Worm (Caenorhabditis elegans) whole organism, L3 larva: ENCODE data around the gene C14E2.1.

Experiments
- ZK546.5 ChIP-seq: sonication (generic microtip); optimal IDR thresholded peaks from 2 replicates; lab custom pipeline; 2017; ENCODE audit warnings: missing biosample characterization, missing genetic modification characterization
- nhr-67 ChIP-seq: fragments of 150-350 bp; optimal IDR thresholded peaks from 2 replicates; lab custom pipeline; 2014; ENCODE audit warnings: missing biosample characterization, missing genetic modification characterization

ce11 chrX:1853596-1853995 is 27.3 kb downstream of the C14E2.1 start, which contains the start of gene T26C11.9:
- TF ChIP-seq nhr-67 (tag; lab: Kevin White, UChicago), result no peak
- no peak for TF ChIP-seq ZK546.5 (tag; lab: Kevin White, UChicago)
